Fruit fly (Drosophila melanogaster) whole organism, embryonic: ENCODE results near the gene CG14966.

Experiments used
- CG12391 ChIP-seq: fragments of 200-800 bp; sonication (Bioruptor generic); optimal IDR thresholded peaks from 3 replicates; lab custom pipeline; 2018; ENCODE audit warnings: missing biosample characterization, mild to moderate bottlenecking, missing genetic modification characterization, moderate library complexity
- CG15696 ChIP-seq: fragments of 200-800 bp; sonication (Bioruptor generic); optimal IDR thresholded peaks from 2 replicates; lab custom pipeline; 2019; ENCODE audit warnings: missing biosample characterization, mild to moderate bottlenecking, missing genetic modification characterization, moderate library complexity
- CG3281 ChIP-seq: fragments of 200-800 bp; sonication (Bioruptor generic); optimal IDR thresholded peaks from 3 replicates; lab custom pipeline; 2017; ENCODE audit warnings: missing biosample characterization, mild to moderate bottlenecking, missing genetic modification characterization
- CG6272 ChIP-seq: fragments of 200-800 bp; sonication (Bioruptor generic); IDR thresholded peaks from 2 replicates; pipeline ENCODE4 v1.3.6; 2022; ENCODE audit warnings: missing biosample characterization, missing genetic modification characterization
- sug ChIP-seq: fragments of 200-800 bp; optimal IDR thresholded peaks from 2 replicates; lab custom pipeline; 2019; ENCODE audit warnings: missing biosample characterization, mild to moderate bottlenecking, missing genetic modification characterization, moderate library complexity

dm6 chr3L:3192912-3193311 is 4.5 kb downstream of the CG14966 start, which contains the start of gene Hsp83:
- TF ChIP-seq CG12391 (tag; lab: Kevin White, UChicago) (peak; percentile 95), sug (tag; lab: Kevin White, UChicago) (peak; percentile 92), CG15696 (tag; lab: Kevin White, UChicago) (peak; percentile 36), CG3281 (GFP tag; lab: Kevin White, UChicago) (peak; percentile 99), CG6272 (peak; percentile 56)
